Fruit fly (Drosophila melanogaster) whole organism, prepupa: ENCODE results near the gene CG14253.

ENCODE experiments used
- CG15336 ChIP-seq: fragments of 200-800 bp; sonication (Bioruptor generic); IDR thresholded peaks from 2 replicates; pipeline ENCODE4 v1.3.6; 2022; ENCODE audit warnings: missing biosample characterization, missing genetic modification characterization
- CG4318 ChIP-seq: fragments of 200-800 bp; sonication (Bioruptor generic); optimal IDR thresholded peaks from 3 replicates; lab custom pipeline; 2017; ENCODE audit warnings: missing biosample characterization, mild to moderate bottlenecking, missing genetic modification characterization
- CG6792 ChIP-seq: fragments of 200-800 bp; sonication (Bioruptor generic); optimal IDR thresholded peaks from 3 replicates; lab custom pipeline; 2016; ENCODE audit warnings: missing biosample characterization, missing genetic modification characterization
- CG7368 ChIP-seq: fragments of 200-800 bp; sonication (Bioruptor generic); optimal IDR thresholded peaks from 3 replicates; lab custom pipeline; 2016; ENCODE audit warnings: missing biosample characterization, missing genetic modification characterization
- Gug ChIP-seq: fragments of 200-800 bp; sonication (Bioruptor generic); IDR thresholded peaks from 2 replicates; pipeline ENCODE4 v1.3.6; 2022; ENCODE audit warnings: missing biosample characterization, missing genetic modification characterization
- Hr38 ChIP-seq: sonication (Bioruptor generic); optimal IDR thresholded peaks from 2 replicates; lab custom pipeline; 2016; ENCODE audit warnings: missing biosample characterization, missing genetic modification characterization
- Hr4 ChIP-seq: fragments of 200-800 bp; sonication (Bioruptor generic); optimal IDR thresholded peaks from 3 replicates; lab custom pipeline; 2016; ENCODE audit warnings: missing biosample characterization, missing genetic modification characterization
- Met ChIP-seq: fragments of 200-800 bp; sonication (Bioruptor generic); optimal IDR thresholded peaks from 3 replicates; lab custom pipeline; 2016; ENCODE audit warnings: missing biosample characterization, missing genetic modification characterization

DNA sequence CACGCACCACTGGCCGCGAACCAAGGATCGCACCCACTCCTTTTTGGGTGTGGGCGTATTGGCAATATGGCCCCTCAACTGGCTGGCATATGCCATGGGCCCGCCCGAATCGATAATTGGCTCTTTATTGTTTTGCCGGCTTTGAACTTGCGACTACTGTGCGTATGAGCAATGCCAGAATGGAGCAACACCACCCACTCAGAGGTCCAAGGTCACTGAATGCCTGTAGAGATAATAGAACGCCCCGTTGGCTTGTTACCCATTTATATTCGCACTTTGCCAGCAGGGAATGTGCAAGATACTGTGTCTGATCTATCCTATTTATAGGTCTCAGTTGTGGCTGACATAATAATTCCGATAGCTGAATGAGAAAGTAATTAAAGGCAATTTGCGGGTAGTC lies 22.8 kb upstream of the CG14253 start:
- TF ChIP-seq CG6792 (GFP tag; lab: Kevin White, UChicago) (no peak), Hr38 (no peak), CG15336 (no peak), Gug (GFP tag; lab: Robert Waterston, UW) (no peak), CG7368 (no peak), Met (GFP tag; lab: Kevin White, UChicago) (no peak), Hr4 (GFP tag; lab: Kevin White, UChicago) (no peak), CG4318 (GFP tag; lab: Kevin White, UChicago) (no peak)
